Worm (Caenorhabditis elegans): Measurements from ENCODE around the gene abts-3.

DNA sequence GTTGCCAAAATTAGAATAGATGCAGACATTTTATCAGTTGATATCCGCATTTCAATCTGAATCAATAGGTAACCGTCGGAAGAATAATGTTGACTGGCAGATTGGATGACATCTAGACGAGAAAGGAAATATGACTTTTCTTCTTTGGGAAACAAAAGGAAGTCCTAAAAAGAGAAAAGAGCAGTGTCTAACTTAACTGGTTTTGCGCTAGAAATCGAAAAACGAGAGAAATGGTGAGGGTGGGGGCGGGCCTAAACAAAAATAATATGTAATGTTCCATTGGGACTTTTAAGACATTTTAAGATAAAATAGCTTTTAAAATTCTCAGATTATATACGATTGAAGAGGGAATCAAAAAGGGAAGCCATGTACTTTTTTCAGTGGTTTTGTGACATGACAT, 28.3 kb downstream of the abts-3 start, which contains the start of gene exp-1:
- no peak for TF ChIP-seq ceh-48 (tag; optimal IDR thresholded peaks at IDR 0.05)
- no peak for TF ChIP-seq ceh-34 (tag; optimal IDR thresholded peaks at IDR 0.05)

Data from whole organism, late embryonic.